Worm (Caenorhabditis elegans): ENCODE data around the gene W05B10.3.

W05B10.3 gene

ce11 chrV:12644500-12644899 lies 17.0 kb downstream of the W05B10.3 start, which contains the start of gene F56H9.8:
TSS of gene F56H9.8 (plus strand) at chrV:12644800.
- TF ChIP-seq isw-1 (GFP tag; IDR thresholded peaks at IDR 0.05) (no peak), zag-1 (tag; optimal IDR thresholded peaks at IDR 0.05) (no peak), hpl-2 (GFP tag; optimal IDR thresholded peaks at IDR 0.05) (no peak), grh-1 (GFP tag; IDR thresholded peaks at IDR 0.05) (no peak), ztf-11 (tag; optimal IDR thresholded peaks at IDR 0.05) (no peak), fos-1 (tag; optimal IDR thresholded peaks at IDR 0.05) (no peak), lsy-2 (tag; optimal IDR thresholded peaks at IDR 0.05) (no peak), pax-3 (tag; optimal IDR thresholded peaks at IDR 0.05) (peak; percentile 29)

ce11 chrV:12640384-12640783 lies 21.1 kb downstream of the W05B10.3 start, which contains the start of gene gpa-8:
TSS of gene gpa-8 (minus strand) at chrV:12640484.
- no peak for TF ChIP-seq fkh-10 (GFP tag; optimal IDR thresholded peaks at IDR 0.05)
- no peak for TF ChIP-seq C04F5.9 (tag; optimal IDR thresholded peaks at IDR 0.05)
- TF ChIP-seq fos-1 (tag; optimal IDR thresholded peaks at IDR 0.05) = no peak
- no peak for TF ChIP-seq sox-4 (tag; optimal IDR thresholded peaks at IDR 0.05)
- no peak for TF ChIP-seq unc-98 (GFP tag; IDR thresholded peaks at IDR 0.05)
- TF ChIP-seq fkh-8 (tag; optimal IDR thresholded peaks at IDR 0.05) = no peak
- no peak for TF ChIP-seq Y116A8C.19 (tag; optimal IDR thresholded peaks at IDR 0.05; ENCODE audit: borderline replicate concordance)
- TF ChIP-seq alr-1 (tag; optimal IDR thresholded peaks at IDR 0.05; ENCODE audit: borderline replicate concordance) = no peak
- TF ChIP-seq egl-13 (tag; optimal IDR thresholded peaks at IDR 0.05) = no peak
- no peak for TF ChIP-seq pqm-1 (tag; optimal IDR thresholded peaks at IDR 0.05)
- TF ChIP-seq ceh-8 (GFP tag; optimal IDR thresholded peaks at IDR 0.05) = no peak
- no peak for TF ChIP-seq unc-30 (tag; optimal IDR thresholded peaks at IDR 0.05)
- TF ChIP-seq lin-15B (tag; optimal IDR thresholded peaks at IDR 0.05) = no peak
- no peak for TF ChIP-seq blmp-1 (tag; optimal IDR thresholded peaks at IDR 0.05)
- no peak for TF ChIP-seq nhr-77 (tag; optimal IDR thresholded peaks at IDR 0.05)
- no peak for TF ChIP-seq ztf-4 (tag; optimal IDR thresholded peaks at IDR 0.05)
- TF ChIP-seq nhr-84 (tag; optimal IDR thresholded peaks at IDR 0.05) = no peak
- TF ChIP-seq zip-4 (GFP tag; optimal IDR thresholded peaks at IDR 0.05) = no peak

ce11 chrV:12637764-12638502 lies 23.6 kb downstream of the W05B10.3 start:
- no peak for TF ChIP-seq efl-3 (GFP tag; optimal IDR thresholded peaks at IDR 0.05)
- TF ChIP-seq nhr-11 (tag; optimal IDR thresholded peaks at IDR 0.05) = no peak
- TF ChIP-seq unc-130 (tag; optimal IDR thresholded peaks at IDR 0.05) = no peak
- no peak for TF ChIP-seq unc-30 (tag; optimal IDR thresholded peaks at IDR 0.05)
- no peak for TF ChIP-seq mab-9 (GFP tag; IDR thresholded peaks at IDR 0.05)
- TF ChIP-seq fkh-4 (tag; optimal IDR thresholded peaks at IDR 0.05; ENCODE audit: borderline replicate concordance) = no peak
- TF ChIP-seq ceh-82 (tag; optimal IDR thresholded peaks at IDR 0.05) = no peak
- no peak for TF ChIP-seq nhr-28 (tag; optimal IDR thresholded peaks at IDR 0.05)
- TF ChIP-seq zip-4 (GFP tag; optimal IDR thresholded peaks at IDR 0.05) = no peak
- no peak for TF ChIP-seq pag-3 (tag; optimal IDR thresholded peaks at IDR 0.05; ENCODE audit: borderline replicate concordance, insufficient read depth)
- TF ChIP-seq nhr-47 (tag; optimal IDR thresholded peaks at IDR 0.05) = no peak
- TF ChIP-seq Y116A8C.19 (tag; optimal IDR thresholded peaks at IDR 0.05; ENCODE audit: borderline replicate concordance) = no peak
- no peak for TF ChIP-seq egl-13 (tag; optimal IDR thresholded peaks at IDR 0.05)
- no peak for TF ChIP-seq ces-1 (GFP tag; optimal IDR thresholded peaks at IDR 0.05)
- no peak for TF ChIP-seq snpc-4 (tag; optimal IDR thresholded peaks at IDR 0.05)
- no peak for TF ChIP-seq nhr-76 (tag; optimal IDR thresholded peaks at IDR 0.05)
- no peak for TF ChIP-seq mef-2 (tag; optimal IDR thresholded peaks at IDR 0.05)
- TF ChIP-seq xbp-1 (tag; optimal IDR thresholded peaks at IDR 0.05) = no peak
- TF ChIP-seq ztf-4 (tag; optimal IDR thresholded peaks at IDR 0.05) = no peak
- TF ChIP-seq elt-2 (tag; optimal IDR thresholded peaks at IDR 0.05) = peak; percentile 86
- peak; percentile 30 for TF ChIP-seq nhr-90 (tag; optimal IDR thresholded peaks at IDR 0.05; ENCODE audit: poor library complexity)
- TF ChIP-seq nhr-77 (tag; optimal IDR thresholded peaks at IDR 0.05) = no peak
- peak; percentile 14 for TF ChIP-seq blmp-1 (tag; optimal IDR thresholded peaks at IDR 0.05)
- no peak for TF ChIP-seq mep-1 (tag; optimal IDR thresholded peaks at IDR 0.05)
- TF ChIP-seq lin-14 (GFP tag; optimal IDR thresholded peaks at IDR 0.05) = peak; percentile 3
- no peak for TF ChIP-seq isw-1 (GFP tag; IDR thresholded peaks at IDR 0.05)
- TF ChIP-seq fkh-10 (GFP tag; optimal IDR thresholded peaks at IDR 0.05) = no peak
- TF ChIP-seq aha-1 (tag; optimal IDR thresholded peaks at IDR 0.05) = no peak
- TF ChIP-seq nhr-12 (tag; optimal IDR thresholded peaks at IDR 0.05) = no peak
- TF ChIP-seq hlh-17 (GFP tag; optimal IDR thresholded peaks at IDR 0.05; ENCODE audit: borderline replicate concordance) = no peak
- no peak for TF ChIP-seq aly-2 (tag; optimal IDR thresholded peaks at IDR 0.05)
- TF ChIP-seq nhr-237 (tag; optimal IDR thresholded peaks at IDR 0.05) = no peak

Measured in whole organism, L1 larva.